Worm (Caenorhabditis elegans) whole organism, mixed stage, embryonic: ENCODE measurements around the gene dnj-10.

Experiments used
- M03D4.4 ChIP-seq: sonication (generic microtip); optimal IDR thresholded peaks from 2 replicates; lab custom pipeline; 2017; ENCODE audit warnings: mild to moderate bottlenecking, missing genetic modification characterization, missing compliant biosample characterization
- bed-3 ChIP-seq: fragments of 200-800 bp; sonication (Bioruptor generic); optimal IDR thresholded peaks from 3 replicates; lab custom pipeline; 2018; ENCODE audit warnings: mild to moderate bottlenecking, missing genetic modification characterization, moderate library complexity, missing compliant biosample characterization
- blmp-1 ChIP-seq: fragments of 150-350 bp; optimal IDR thresholded peaks from 2 replicates; lab custom pipeline; 2014; ENCODE audit warnings: missing biosample characterization, missing genetic modification characterization
- ceh-39 ChIP-seq: fragments of 150-350 bp; optimal IDR thresholded peaks from 2 replicates; lab custom pipeline; 2014; ENCODE audit warnings: missing biosample characterization, missing genetic modification characterization
- ceh-43 ChIP-seq: fragments of 200-800 bp; sonication (Bioruptor generic); optimal IDR thresholded peaks from 2 replicates; lab custom pipeline; 2018; ENCODE audit warnings: mild to moderate bottlenecking, missing genetic modification characterization, moderate library complexity, missing compliant biosample characterization
- ces-1 ChIP-seq: fragments of 150-350 bp; optimal IDR thresholded peaks from 2 replicates; lab custom pipeline; 2014; ENCODE audit warnings: missing biosample characterization, missing genetic modification reagents, missing genetic modification characterization
- drap-1 ChIP-seq: fragments of 200-800 bp; sonication (Bioruptor generic); optimal IDR thresholded peaks from 3 replicates; lab custom pipeline; 2018; ENCODE audit warnings: mild to moderate bottlenecking, missing genetic modification characterization, missing compliant biosample characterization
- elt-1 ChIP-seq: sonication (generic microtip); optimal IDR thresholded peaks from 2 replicates; lab custom pipeline; 2017; ENCODE audit warnings: missing genetic modification characterization, mild to moderate bottlenecking, missing compliant biosample characterization, antibody characterized with exemption, moderate library complexity, borderline replicate concordance; ENCODE audit not compliant: insufficient read depth
- elt-3 ChIP-seq: fragments of 150-350 bp; optimal IDR thresholded peaks from 2 replicates; lab custom pipeline; 2014; ENCODE audit warnings: missing biosample characterization, missing genetic modification characterization
- flh-1 ChIP-seq: fragments of 200-800 bp; sonication (Bioruptor generic); optimal IDR thresholded peaks from 2 replicates; lab custom pipeline; 2018; ENCODE audit warnings: mild to moderate bottlenecking, missing genetic modification characterization, moderate library complexity, missing compliant biosample characterization
- ham-2 ChIP-seq: fragments of 200-800 bp; sonication (Bioruptor generic); optimal IDR thresholded peaks from 2 replicates; lab custom pipeline; 2018; ENCODE audit warnings: mild to moderate bottlenecking, missing genetic modification characterization, missing compliant biosample characterization
- lin-13 ChIP-seq: fragments of 150-350 bp; optimal IDR thresholded peaks from 2 replicates; lab custom pipeline; 2014; ENCODE audit warnings: missing biosample characterization, missing genetic modification characterization
- lin-32 ChIP-seq: fragments of 200-800 bp; sonication (Bioruptor generic); optimal IDR thresholded peaks from 2 replicates; lab custom pipeline; 2018; ENCODE audit warnings: mild to moderate bottlenecking, missing genetic modification characterization, missing compliant biosample characterization
- lsy-2 ChIP-seq: fragments of 150-350 bp; optimal IDR thresholded peaks from 2 replicates; lab custom pipeline; 2014; ENCODE audit warnings: missing biosample characterization, missing genetic modification characterization
- mab-5 ChIP-seq: fragments of 150-350 bp; optimal IDR thresholded peaks from 2 replicates; lab custom pipeline; 2014; ENCODE audit warnings: missing biosample characterization, missing genetic modification characterization
- mls-2 ChIP-seq: sonication (generic microtip); optimal IDR thresholded peaks from 2 replicates; lab custom pipeline; 2016; ENCODE audit warnings: mild to moderate bottlenecking, missing genetic modification characterization, moderate library complexity, missing compliant biosample characterization
- nhr-12 ChIP-seq: fragments of 150-350 bp; optimal IDR thresholded peaks from 2 replicates; lab custom pipeline; 2014; ENCODE audit warnings: missing biosample characterization, missing genetic modification characterization
- nhr-2 ChIP-seq: fragments of 150-350 bp; optimal IDR thresholded peaks from 2 replicates; lab custom pipeline; 2014; ENCODE audit warnings: missing biosample characterization, missing genetic modification characterization
- nhr-237 ChIP-seq: fragments of 150-350 bp; optimal IDR thresholded peaks from 2 replicates; lab custom pipeline; 2014; ENCODE audit warnings: missing biosample characterization, missing genetic modification characterization
- nhr-28 ChIP-seq: fragments of 150-350 bp; optimal IDR thresholded peaks from 2 replicates; lab custom pipeline; 2014; ENCODE audit warnings: missing biosample characterization, missing genetic modification characterization
- nhr-76 ChIP-seq: sonication (generic microtip); optimal IDR thresholded peaks from 2 replicates; lab custom pipeline; 2017; ENCODE audit warnings: missing biosample characterization, missing genetic modification characterization
- pha-4 ChIP-seq: fragments of 150-350 bp; optimal IDR thresholded peaks from 2 replicates; lab custom pipeline; 2018; ENCODE audit warnings: missing biosample characterization, missing genetic modification reagents, missing genetic modification characterization
- sem-2 ChIP-seq: fragments of 200-800 bp; sonication (Bioruptor generic); optimal IDR thresholded peaks from 2 replicates; lab custom pipeline; 2018; ENCODE audit warnings: mild to moderate bottlenecking, missing genetic modification characterization, missing compliant biosample characterization
- sptf-1 ChIP-seq: sonication (generic microtip); optimal IDR thresholded peaks from 2 replicates; lab custom pipeline; 2017; ENCODE audit warnings: mild to moderate bottlenecking, missing genetic modification characterization, moderate library complexity, missing compliant biosample characterization
- tbx-8 ChIP-seq: fragments of 200-800 bp; sonication (Bioruptor generic); optimal IDR thresholded peaks from 2 replicates; lab custom pipeline; 2018; ENCODE audit warnings: mild to moderate bottlenecking, missing genetic modification characterization, moderate library complexity, missing compliant biosample characterization
- unc-39 ChIP-seq: fragments of 150-350 bp; optimal IDR thresholded peaks from 2 replicates; lab custom pipeline; 2014; ENCODE audit warnings: missing biosample characterization, missing genetic modification characterization
- unc-62 ChIP-seq: fragments of 150-350 bp; optimal IDR thresholded peaks from 2 replicates; lab custom pipeline; 2014; ENCODE audit warnings: missing biosample characterization, missing genetic modification reagents, missing genetic modification characterization
- zip-8 ChIP-seq: fragments of 150-350 bp; optimal IDR thresholded peaks from 2 replicates; lab custom pipeline; 2014; ENCODE audit warnings: missing biosample characterization, missing genetic modification characterization
- ztf-11 ChIP-seq: fragments of 150-350 bp; optimal IDR thresholded peaks from 2 replicates; lab custom pipeline; 2014; ENCODE audit warnings: missing biosample characterization, missing genetic modification characterization

The dnj-10 gene

ce11 chrIII:8594088-8594487, 36.9 kb upstream of the dnj-10 start:
- TF ChIP-seq nhr-237 (tag; lab: Kevin White, UChicago) (no peak), tbx-8 (GFP tag; lab: Kevin White, UChicago) (no peak)

ce11 chrIII:8596692-8597091, 34.3 kb upstream of the dnj-10 start:
- peak; percentile 70 for TF ChIP-seq zip-8 (tag; lab: Kevin White, UChicago)
- TF ChIP-seq ham-2 (GFP tag; lab: Kevin White, UChicago), result peak; percentile 73
- no peak for TF ChIP-seq mab-5 (tag; lab: Kevin White, UChicago)
- TF ChIP-seq ces-1 (GFP tag; lab: Kevin White, UChicago), result peak; percentile 27
- TF ChIP-seq blmp-1, result peak; percentile 73

- no peak for TF ChIP-seq nhr-237 (tag; lab: Kevin White, UChicago)
- no peak for TF ChIP-seq ham-2 (GFP tag; lab: Kevin White, UChicago)
- no peak for TF ChIP-seq drap-1 (GFP tag; lab: Kevin White, UChicago)
- TF ChIP-seq lsy-2, result no peak
- TF ChIP-seq ztf-11 (tag; lab: Kevin White, UChicago), result no peak
- TF ChIP-seq ceh-39 (tag; lab: Kevin White, UChicago), result no peak
- TF ChIP-seq nhr-12, result no peak
- no peak for TF ChIP-seq ceh-43 (GFP tag; lab: Kevin White, UChicago)
- no peak for TF ChIP-seq sptf-1 (tag; lab: Kevin White, UChicago)
- no peak for TF ChIP-seq pha-4 (tag; lab: Kevin White, UChicago)
- TF ChIP-seq mab-5 (tag; lab: Kevin White, UChicago), result no peak
- TF ChIP-seq mls-2 (tag; lab: Kevin White, UChicago), result no peak
- no peak for TF ChIP-seq sem-2 (GFP tag; lab: Kevin White, UChicago)
- TF ChIP-seq nhr-28, result no peak
- TF ChIP-seq lin-32 (GFP tag; lab: Kevin White, UChicago), result no peak
- no peak for TF ChIP-seq elt-1 (tag; lab: Kevin White, UChicago)
- TF ChIP-seq nhr-2, result no peak
- no peak for TF ChIP-seq unc-39 (tag; lab: Kevin White, UChicago)
- no peak for TF ChIP-seq nhr-76 (tag; lab: Kevin White, UChicago)
- TF ChIP-seq blmp-1, result no peak
Observed at ce11 chrIII:8597770-8598169, 33.2 kb upstream of the dnj-10 start, which contains the start of gene ztf-30. Gene ztf-30, minus strand, starts transcription at chrIII:8597870.

- TF ChIP-seq mls-2 (tag; lab: Kevin White, UChicago) (no peak), ham-2 (GFP tag; lab: Kevin White, UChicago) (peak; percentile 88)
Observed at ce11 chrIII:8598961-8599360, 32.0 kb upstream of the dnj-10 start.

- TF ChIP-seq bed-3 (GFP tag; lab: Kevin White, UChicago) (no peak), ham-2 (GFP tag; lab: Kevin White, UChicago) (peak; percentile 95), lin-32 (GFP tag; lab: Kevin White, UChicago) (no peak), blmp-1 (peak; percentile 56), zip-8 (tag; lab: Kevin White, UChicago) (peak; percentile 33), elt-3 (no peak), sptf-1 (tag; lab: Kevin White, UChicago) (no peak), flh-1 (no peak)
- TF ChIP-seq, all 35 proteins: peak for 3
Observed at ce11 chrIII:8602148-8602547, 28.8 kb upstream of the dnj-10 start.

ce11 chrIII:8605532-8605931, 25.4 kb upstream of the dnj-10 start, which contains the start of gene C06E1.1:
Gene C06E1.1, plus strand, starts transcription at chrIII:8605832.
- no peak for TF ChIP-seq M03D4.4 (tag; lab: Kevin White, UChicago)
- TF ChIP-seq pha-4 (tag; lab: Kevin White, UChicago), result no peak
- TF ChIP-seq ceh-39 (tag; lab: Kevin White, UChicago), result no peak
- TF ChIP-seq unc-39 (tag; lab: Kevin White, UChicago), result no peak
- TF ChIP-seq mls-2 (tag; lab: Kevin White, UChicago), result no peak
- no peak for TF ChIP-seq bed-3 (GFP tag; lab: Kevin White, UChicago)
- TF ChIP-seq lin-32 (GFP tag; lab: Kevin White, UChicago), result no peak
- no peak for TF ChIP-seq lin-13 (tag; lab: Kevin White, UChicago)
- no peak for TF ChIP-seq unc-62 (GFP tag; lab: Kevin White, UChicago)
- TF ChIP-seq, all 35 proteins: peak for 0
